Worm (Caenorhabditis elegans) whole organism, L2 larva: ENCODE measurements around the gene unc-16.

Experiments used
- ceh-82 ChIP-seq: fragments of 150-350 bp; optimal IDR thresholded peaks from 2 replicates; lab custom pipeline; 2014; ENCODE audit warnings: missing biosample characterization, missing genetic modification characterization
- mdl-1 ChIP-seq, 2 experiments: fragments of 150-350 bp in 1 of 2; sonication (generic microtip) in 1 of 2; optimal IDR thresholded peaks; 2 replicates each; lab custom pipeline; 2017; ENCODE audit warnings: missing biosample characterization in 2 of 2, missing genetic modification characterization in 2 of 2
- nhr-11 ChIP-seq: fragments of 150-350 bp; optimal IDR thresholded peaks from 2 replicates; lab custom pipeline; 2014; ENCODE audit warnings: missing biosample characterization, missing genetic modification characterization
- ztf-11 ChIP-seq: sonication (generic microtip); optimal IDR thresholded peaks from 2 replicates; lab custom pipeline; 2017; ENCODE audit warnings: missing biosample characterization, missing genetic modification characterization

DNA sequence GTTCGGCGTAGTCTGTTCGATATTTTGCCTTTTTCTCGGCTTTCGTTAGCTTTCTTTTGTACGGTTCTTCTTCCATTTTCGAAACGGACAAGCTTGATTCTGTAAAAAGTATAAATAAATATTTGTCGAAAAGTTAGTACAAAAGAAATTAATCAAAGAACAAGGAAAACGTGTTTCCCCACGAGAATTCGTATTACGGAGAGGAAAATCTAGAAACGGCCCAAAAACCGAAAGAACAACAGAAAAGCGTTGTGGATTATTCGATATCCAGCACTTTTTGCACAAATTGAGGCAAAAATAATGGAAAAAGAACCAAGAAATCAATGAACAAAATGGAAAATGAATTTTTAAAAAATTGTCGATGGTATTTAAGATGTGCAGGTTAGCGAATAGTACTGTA lies 3.8 kb upstream of the unc-16 start, which contains the start of gene mut-7:
- TF ChIP-seq ztf-11 (tag; lab: Kevin White, UChicago) (no peak), ceh-82 (tag; lab: Kevin White, UChicago) (no peak), mdl-1 (tag; optimal IDR thresholded peaks at IDR 0.05; lab: Kevin White, UChicago) (no peak), nhr-11 (tag; lab: Kevin White, UChicago) (no peak)
